Worm (Caenorhabditis elegans) whole organism, mixed stage, embryonic: ENCODE measurements around the gene F35G2.1.

Experiments used
- M03D4.4 ChIP-seq: sonication (generic microtip); optimal IDR thresholded peaks from 2 replicates; lab custom pipeline; 2017; ENCODE audit warnings: mild to moderate bottlenecking, missing genetic modification characterization, missing compliant biosample characterization
- blmp-1 ChIP-seq: fragments of 150-350 bp; optimal IDR thresholded peaks from 2 replicates; lab custom pipeline; 2014; ENCODE audit warnings: missing biosample characterization, missing genetic modification characterization
- ces-1 ChIP-seq: fragments of 150-350 bp; optimal IDR thresholded peaks from 2 replicates; lab custom pipeline; 2014; ENCODE audit warnings: missing biosample characterization, missing genetic modification reagents, missing genetic modification characterization
- elt-1 ChIP-seq: sonication (generic microtip); optimal IDR thresholded peaks from 2 replicates; lab custom pipeline; 2017; ENCODE audit warnings: missing genetic modification characterization, mild to moderate bottlenecking, missing compliant biosample characterization, antibody characterized with exemption, moderate library complexity, borderline replicate concordance; ENCODE audit not compliant: insufficient read depth
- elt-3 ChIP-seq: fragments of 150-350 bp; optimal IDR thresholded peaks from 2 replicates; lab custom pipeline; 2014; ENCODE audit warnings: missing biosample characterization, missing genetic modification characterization
- lin-13 ChIP-seq: fragments of 150-350 bp; optimal IDR thresholded peaks from 2 replicates; lab custom pipeline; 2014; ENCODE audit warnings: missing biosample characterization, missing genetic modification characterization
- lin-32 ChIP-seq: fragments of 200-800 bp; sonication (Bioruptor generic); optimal IDR thresholded peaks from 2 replicates; lab custom pipeline; 2018; ENCODE audit warnings: mild to moderate bottlenecking, missing genetic modification characterization, missing compliant biosample characterization
- lsy-2 ChIP-seq: fragments of 150-350 bp; optimal IDR thresholded peaks from 2 replicates; lab custom pipeline; 2014; ENCODE audit warnings: missing biosample characterization, missing genetic modification characterization
- mab-5 ChIP-seq: fragments of 150-350 bp; optimal IDR thresholded peaks from 2 replicates; lab custom pipeline; 2014; ENCODE audit warnings: missing biosample characterization, missing genetic modification characterization
- mep-1 ChIP-seq: fragments of 150-350 bp; optimal IDR thresholded peaks from 2 replicates; lab custom pipeline; 2017; ENCODE audit warnings: missing biosample characterization, missing genetic modification reagents, missing genetic modification characterization, inconsistent platforms
- mls-2 ChIP-seq: sonication (generic microtip); optimal IDR thresholded peaks from 2 replicates; lab custom pipeline; 2016; ENCODE audit warnings: mild to moderate bottlenecking, missing genetic modification characterization, moderate library complexity, missing compliant biosample characterization
- nhr-12 ChIP-seq: fragments of 150-350 bp; optimal IDR thresholded peaks from 2 replicates; lab custom pipeline; 2014; ENCODE audit warnings: missing biosample characterization, missing genetic modification characterization
- nhr-76 ChIP-seq: sonication (generic microtip); optimal IDR thresholded peaks from 2 replicates; lab custom pipeline; 2017; ENCODE audit warnings: missing biosample characterization, missing genetic modification characterization
- snpc-4 ChIP-seq: fragments of 150-350 bp; optimal IDR thresholded peaks from 2 replicates; lab custom pipeline; 2014; ENCODE audit warnings: missing biosample characterization, missing genetic modification characterization

DNA sequence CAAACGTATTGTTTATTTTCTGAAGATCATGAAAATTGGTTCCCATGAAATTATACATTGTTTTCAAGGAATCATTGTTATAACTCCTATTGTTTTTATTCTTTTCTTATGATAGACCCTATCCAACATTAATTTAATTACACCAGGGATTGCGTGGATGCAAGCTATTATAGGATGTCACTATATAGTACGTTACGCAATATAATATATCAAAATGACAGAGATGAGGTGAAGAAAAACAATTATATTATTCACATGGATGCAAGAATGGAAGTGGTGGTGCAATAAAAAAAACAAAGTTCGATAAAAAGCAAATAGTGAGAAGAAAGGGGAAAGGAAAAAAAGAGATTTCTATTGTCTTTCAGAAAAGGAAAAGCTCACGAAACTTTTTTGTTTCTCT lies 9.7 kb upstream of the F35G2.1 start:
- TF ChIP-seq lin-13 (tag; lab: Kevin White, UChicago) (no peak), mls-2 (tag; lab: Kevin White, UChicago) (no peak), snpc-4 (no peak), nhr-76 (tag; lab: Kevin White, UChicago) (no peak), nhr-12 (tag; lab: Kevin White, UChicago) (no peak), mab-5 (tag; lab: Kevin White, UChicago) (no peak), ces-1 (GFP tag; lab: Kevin White, UChicago) (no peak), lsy-2 (tag; lab: Kevin White, UChicago) (no peak), elt-3 (no peak), elt-1 (tag; lab: Kevin White, UChicago) (no peak), mep-1 (tag; lab: Kevin White, UChicago) (no peak), M03D4.4 (tag; lab: Kevin White, UChicago) (no peak), blmp-1 (tag; lab: Kevin White, UChicago) (no peak), lin-32 (no peak)
